Worm (Caenorhabditis elegans) whole organism, late embryonic: ENCODE measurements around the gene F20H11.1.

Source experiments
- C08G9.2 ChIP-seq: sonication (generic microtip); optimal IDR thresholded peaks from 2 replicates; lab custom pipeline; 2016; ENCODE audit warnings: mild to moderate bottlenecking, missing genetic modification characterization, moderate library complexity, missing compliant biosample characterization
- C38D4.7 ChIP-seq: fragments of 200-800 bp; sonication (Bioruptor generic); optimal IDR thresholded peaks from 2 replicates; lab custom pipeline; 2018; ENCODE audit warnings: mild to moderate bottlenecking, missing genetic modification characterization, moderate library complexity, missing compliant biosample characterization
- F13H6.1 ChIP-seq: sonication (generic microtip); optimal IDR thresholded peaks from 2 replicates; lab custom pipeline; 2016; ENCODE audit warnings: missing genetic modification characterization, missing compliant biosample characterization
- ama-1 ChIP-seq: fragments of 150-350 bp; optimal IDR thresholded peaks from 2 replicates; lab custom pipeline; 2014
- dmd-4 ChIP-seq: sonication (generic microtip); optimal IDR thresholded peaks from 2 replicates; lab custom pipeline; 2016; ENCODE audit warnings: borderline replicate concordance, missing genetic modification characterization, missing compliant biosample characterization
- elt-2 ChIP-seq: sonication (generic microtip); optimal IDR thresholded peaks from 2 replicates; lab custom pipeline; 2016; ENCODE audit warnings: missing genetic modification reagents, missing genetic modification characterization, missing compliant biosample characterization
- hlh-30 ChIP-seq: sonication (generic microtip); optimal IDR thresholded peaks from 2 replicates; lab custom pipeline; 2017; ENCODE audit warnings: antibody characterized with exemption, missing genetic modification characterization, missing compliant biosample characterization; ENCODE audit not compliant: insufficient read depth
- madf-2 ChIP-seq: sonication (generic microtip); optimal IDR thresholded peaks from 2 replicates; lab custom pipeline; 2017; ENCODE audit warnings: missing genetic modification characterization, missing compliant biosample characterization
- odd-2 ChIP-seq: sonication (generic microtip); optimal IDR thresholded peaks from 2 replicates; lab custom pipeline; 2017; ENCODE audit warnings: antibody characterized with exemption, mild to moderate bottlenecking, missing genetic modification characterization, missing compliant biosample characterization
- pha-4 ChIP-seq: fragments of 150-350 bp; optimal IDR thresholded peaks from 2 replicates; lab custom pipeline; 2018; ENCODE audit warnings: missing biosample characterization, missing genetic modification reagents, missing genetic modification characterization
- pqm-1 ChIP-seq: sonication (generic microtip); optimal IDR thresholded peaks from 2 replicates; lab custom pipeline; 2016; ENCODE audit warnings: missing genetic modification characterization, missing compliant biosample characterization
- unc-55 ChIP-seq: sonication (generic microtip); optimal IDR thresholded peaks from 2 replicates; lab custom pipeline; 2017; ENCODE audit warnings: missing biosample characterization, missing genetic modification reagents, missing genetic modification characterization
- ztf-16 ChIP-seq: sonication (generic microtip); optimal IDR thresholded peaks from 2 replicates; lab custom pipeline; 2017; ENCODE audit warnings: missing genetic modification characterization, missing compliant biosample characterization

- TF ChIP-seq ama-1 (lab: Kevin White, UChicago): no peak
- TF ChIP-seq F13H6.1: no peak
- no peak for TF ChIP-seq C08G9.2
- TF ChIP-seq hlh-30: no peak
- TF ChIP-seq pqm-1 (tag; lab: Kevin White, UChicago): no peak
- no peak for TF ChIP-seq elt-2 (tag; lab: Kevin White, UChicago)
- no peak for TF ChIP-seq unc-55 (GFP tag; lab: Kevin White, UChicago)
- no peak for TF ChIP-seq madf-2 (tag; lab: Kevin White, UChicago)
- TF ChIP-seq dmd-4: no peak
- TF ChIP-seq C38D4.7 (GFP tag; lab: Kevin White, UChicago): no peak
- no peak for TF ChIP-seq ztf-16 (tag; lab: Kevin White, UChicago)
- no peak for TF ChIP-seq odd-2 (tag; lab: Kevin White, UChicago)
- no peak for TF ChIP-seq pha-4
Observed at ce11 chrIII:6603185-6603584, 11.2 kb upstream of the F20H11.1 start.
